Worm (Caenorhabditis elegans) whole organism, L3 larva: Measurements from ENCODE around the gene cyc-2.1.

ENCODE experiments used
- aly-2 ChIP-seq: fragments of 150-350 bp; optimal IDR thresholded peaks from 2 replicates; lab custom pipeline; 2014; ENCODE audit warnings: missing biosample characterization, missing genetic modification characterization
- ceh-28 ChIP-seq: fragments of 150-350 bp; optimal IDR thresholded peaks from 2 replicates; lab custom pipeline; 2014; ENCODE audit warnings: missing biosample characterization, missing genetic modification reagents, missing genetic modification characterization
- daf-12 ChIP-seq: fragments of 150-350 bp; optimal IDR thresholded peaks from 2 replicates; lab custom pipeline; 2014; ENCODE audit warnings: missing biosample characterization, missing genetic modification reagents, missing genetic modification characterization
- elt-3 ChIP-seq, 3 experiments: fragments of 150-350 bp in 1 of 3; sonication (generic microtip) in 2 of 3; optimal IDR thresholded peaks; 2 replicates in 2 of 3; 4 replicates in 1 of 3; lab custom pipeline; 2014 to 2017; ENCODE audit warnings: missing biosample characterization in 3 of 3, missing genetic modification characterization in 3 of 3
- eor-1 ChIP-seq, 2 experiments: fragments of 150-350 bp; optimal IDR thresholded peaks; 2 replicates each; lab custom pipeline; 2014 to 2018; ENCODE audit warnings: missing biosample characterization in 2 of 2, missing genetic modification characterization in 2 of 2
- fkh-10 ChIP-seq: sonication (generic microtip); optimal IDR thresholded peaks from 2 replicates; lab custom pipeline; 2017; ENCODE audit warnings: missing biosample characterization, missing genetic modification reagents, missing genetic modification characterization
- lin-15B ChIP-seq: fragments of 150-350 bp; optimal IDR thresholded peaks from 2 replicates; lab custom pipeline; 2014; ENCODE audit warnings: missing biosample characterization, missing genetic modification characterization
- lin-39 ChIP-seq: fragments of 150-350 bp; optimal IDR thresholded peaks from 2 replicates; lab custom pipeline; 2018; ENCODE audit warnings: missing biosample characterization, missing genetic modification reagents, missing genetic modification characterization
- lsy-12 ChIP-seq: sonication (generic microtip); optimal IDR thresholded peaks from 2 replicates; lab custom pipeline; 2016; ENCODE audit warnings: mild to moderate bottlenecking, missing genetic modification characterization, missing compliant biosample characterization
- nhr-77 ChIP-seq: fragments of 150-350 bp; optimal IDR thresholded peaks from 2 replicates; lab custom pipeline; 2014; ENCODE audit warnings: missing biosample characterization, missing genetic modification characterization
- pqm-1 ChIP-seq: fragments of 150-350 bp; optimal IDR thresholded peaks from 2 replicates; lab custom pipeline; 2017; ENCODE audit warnings: missing biosample characterization, missing genetic modification characterization, inconsistent platforms
- skn-1 ChIP-seq: fragments of 150-350 bp; optimal IDR thresholded peaks from 2 replicates; lab custom pipeline; 2014; ENCODE audit warnings: missing biosample characterization, missing genetic modification characterization
- unc-39 ChIP-seq: sonication (generic microtip); optimal IDR thresholded peaks from 4 replicates; lab custom pipeline; 2017; ENCODE audit warnings: missing biosample characterization, missing genetic modification characterization
- zag-1 ChIP-seq: fragments of 150-350 bp; optimal IDR thresholded peaks from 2 replicates; lab custom pipeline; 2014; ENCODE audit warnings: missing biosample characterization, missing genetic modification characterization

The cyc-2.1 gene

ce11 chrIV:4703911-4704310 lies 44.9 kb downstream of the cyc-2.1 start, which contains the start of gene ogdh-1:
Gene ogdh-1, minus strand, starts transcription at chrIV:4704011.
- no peak for TF ChIP-seq ceh-28 (tag; lab: Kevin White, UChicago)
- no peak for TF ChIP-seq lsy-12 (tag; lab: Kevin White, UChicago)
- TF ChIP-seq nhr-77 (tag; lab: Kevin White, UChicago) = no peak
- no peak for TF ChIP-seq daf-12 (tag; lab: Kevin White, UChicago)
- no peak for TF ChIP-seq pqm-1
- TF ChIP-seq lin-39 (tag; lab: Kevin White, UChicago) = no peak
- no peak for TF ChIP-seq fkh-10 (GFP tag; lab: Kevin White, UChicago)
- TF ChIP-seq unc-39 (tag; lab: Kevin White, UChicago) = no peak
- no peak for TF ChIP-seq skn-1 (tag; lab: Kevin White, UChicago)
- no peak for TF ChIP-seq eor-1 (tag; optimal IDR thresholded peaks at IDR 0.05; lab: Kevin White, UChicago)
- no peak for TF ChIP-seq lin-15B (tag; lab: Kevin White, UChicago)
- no peak for TF ChIP-seq elt-3 (tag; optimal IDR thresholded peaks at IDR 0.05; lab: Kevin White, UChicago)
- no peak for TF ChIP-seq zag-1 (tag; lab: Kevin White, UChicago)
- TF ChIP-seq aly-2 (tag; lab: Kevin White, UChicago) = no peak
